Fruit fly (Drosophila melanogaster): Measurements from ENCODE around the gene CG32712.

The CG32712 gene

dm6 chrX:8433709-8434108, at the start of gene CG32712:
Gene CG32712, minus strand, starts transcription at chrX:8433809.
- TF ChIP-seq Myc (optimal IDR thresholded peaks at IDR 0.05), result no peak
- no peak for TF ChIP-seq insv (optimal IDR thresholded peaks at IDR 0.05)
- TF ChIP-seq Sin3A (optimal IDR thresholded peaks at IDR 0.05), result no peak
- no peak for TF ChIP-seq psq (optimal IDR thresholded peaks at IDR 0.05)
- TF ChIP-seq ttk (optimal IDR thresholded peaks at IDR 0.05), result no peak
- no peak for TF ChIP-seq h (optimal IDR thresholded peaks at IDR 0.05)

DNA sequence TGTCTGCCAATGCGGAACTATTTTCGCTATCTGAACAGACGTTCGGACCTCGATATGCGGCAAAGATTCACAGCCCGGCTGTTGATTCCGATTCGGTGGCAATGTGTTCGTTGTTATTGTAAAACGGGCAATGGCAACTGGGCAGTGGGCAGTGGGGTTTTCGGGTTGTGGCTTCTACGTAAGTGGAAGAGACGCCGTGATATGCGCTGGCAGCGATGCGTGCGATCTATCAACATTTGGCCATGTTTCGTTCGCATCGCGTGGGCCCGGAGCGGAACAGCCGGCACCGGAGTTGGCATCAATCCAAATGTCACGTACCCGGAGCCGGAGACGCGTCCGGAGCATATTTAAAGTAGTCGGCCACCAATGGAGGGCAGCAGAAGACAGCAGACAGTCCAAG, 47.9 kb upstream of the CG32712 start, which contains the start of gene Cp38:
Gene Cp38 (plus strand): TSS at position 376 of the 400 bp plus-strand sequence.
- TF ChIP-seq insv (optimal IDR thresholded peaks at IDR 0.05), result no peak
- no peak for TF ChIP-seq ttk (optimal IDR thresholded peaks at IDR 0.05)
- TF ChIP-seq Sin3A (optimal IDR thresholded peaks at IDR 0.05), result no peak
- TF ChIP-seq psq (optimal IDR thresholded peaks at IDR 0.05), result no peak
- TF ChIP-seq h (optimal IDR thresholded peaks at IDR 0.05), result no peak

- TF ChIP-seq Sin3A (optimal IDR thresholded peaks at IDR 0.05) (no peak), h (optimal IDR thresholded peaks at IDR 0.05) (no peak), psq (optimal IDR thresholded peaks at IDR 0.05) (no peak), ttk (optimal IDR thresholded peaks at IDR 0.05) (no peak), Myc (optimal IDR thresholded peaks at IDR 0.05) (no peak), insv (optimal IDR thresholded peaks at IDR 0.05) (no peak)
Observed at dm6 chrX:8479031-8479568, 45.5 kb upstream of the CG32712 start, which contains the start of gene Cp36. Gene Cp36, plus strand, starts transcription at chrX:8479319.

DNA sequence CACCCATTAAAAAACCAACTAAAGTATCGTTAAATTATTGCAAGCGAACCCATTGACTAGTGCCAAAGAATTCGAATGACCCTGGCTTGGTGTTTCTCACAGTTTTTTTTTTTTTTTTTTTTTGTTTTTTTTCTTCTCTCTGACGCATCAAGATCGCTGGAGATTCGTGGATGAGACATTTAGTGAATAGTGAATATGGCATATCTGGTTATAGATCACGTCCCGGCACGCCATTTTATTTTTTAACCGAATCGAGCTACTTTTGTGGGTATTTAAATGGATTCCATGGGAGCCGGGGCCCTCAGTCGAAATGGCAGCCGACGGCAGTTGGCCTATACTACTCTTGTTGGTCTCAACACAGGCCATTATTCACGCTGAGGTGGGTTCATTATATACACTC, 43.2 kb upstream of the CG32712 start, which contains the start of gene Cp7Fc:
Gene Cp7Fc (plus strand): TSS at position 301 of the 400 bp plus-strand sequence.
- TF ChIP-seq insv (optimal IDR thresholded peaks at IDR 0.05) (no peak), Sin3A (optimal IDR thresholded peaks at IDR 0.05) (no peak), h (optimal IDR thresholded peaks at IDR 0.05) (no peak)

DNA sequence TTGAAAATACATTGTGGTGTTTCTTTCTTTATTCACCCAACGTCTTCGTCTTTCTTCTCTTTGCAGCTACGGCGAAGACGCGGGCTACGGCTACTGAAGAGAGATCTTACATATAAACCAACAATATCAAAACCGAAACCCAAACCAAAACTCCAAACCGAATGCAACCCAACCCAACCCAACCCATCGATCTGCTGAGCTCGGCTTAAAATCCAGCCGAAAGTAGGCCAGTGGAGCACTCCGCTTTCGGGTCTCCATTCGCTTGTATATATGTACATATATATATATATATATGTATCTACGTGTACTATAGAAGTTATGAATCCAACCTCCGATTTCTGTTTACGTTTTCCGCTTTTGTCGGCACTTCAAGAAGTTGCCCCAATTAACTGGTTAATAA, 42.0 kb upstream of the CG32712 start:
- TF ChIP-seq h (optimal IDR thresholded peaks at IDR 0.05) (no peak), insv (optimal IDR thresholded peaks at IDR 0.05) (no peak), psq (optimal IDR thresholded peaks at IDR 0.05) (no peak), Myc (optimal IDR thresholded peaks at IDR 0.05) (no peak), Sin3A (optimal IDR thresholded peaks at IDR 0.05) (no peak), ttk (optimal IDR thresholded peaks at IDR 0.05) (no peak)

dm6 chrX:8473339-8473887, 39.8 kb upstream of the CG32712 start, which contains the start of gene Cp7Fb:
Gene Cp7Fb, plus strand, starts transcription at chrX:8473837.
- TF ChIP-seq Sin3A (optimal IDR thresholded peaks at IDR 0.05), result no peak
- TF ChIP-seq ttk (optimal IDR thresholded peaks at IDR 0.05), result no peak
- no peak for TF ChIP-seq Myc (optimal IDR thresholded peaks at IDR 0.05)
- no peak for TF ChIP-seq psq (optimal IDR thresholded peaks at IDR 0.05)
- TF ChIP-seq h (optimal IDR thresholded peaks at IDR 0.05), result no peak
- no peak for TF ChIP-seq insv (optimal IDR thresholded peaks at IDR 0.05)

dm6 chrX:8470588-8470987, 37.0 kb upstream of the CG32712 start, which contains the start of gene Cp7Fa:
Gene Cp7Fa, plus strand, starts transcription at chrX:8470888.
- TF ChIP-seq h (optimal IDR thresholded peaks at IDR 0.05) (no peak), ttk (optimal IDR thresholded peaks at IDR 0.05) (no peak), Myc (optimal IDR thresholded peaks at IDR 0.05) (no peak), Sin3A (optimal IDR thresholded peaks at IDR 0.05) (no peak), psq (optimal IDR thresholded peaks at IDR 0.05) (no peak), insv (optimal IDR thresholded peaks at IDR 0.05) (no peak)

DNA sequence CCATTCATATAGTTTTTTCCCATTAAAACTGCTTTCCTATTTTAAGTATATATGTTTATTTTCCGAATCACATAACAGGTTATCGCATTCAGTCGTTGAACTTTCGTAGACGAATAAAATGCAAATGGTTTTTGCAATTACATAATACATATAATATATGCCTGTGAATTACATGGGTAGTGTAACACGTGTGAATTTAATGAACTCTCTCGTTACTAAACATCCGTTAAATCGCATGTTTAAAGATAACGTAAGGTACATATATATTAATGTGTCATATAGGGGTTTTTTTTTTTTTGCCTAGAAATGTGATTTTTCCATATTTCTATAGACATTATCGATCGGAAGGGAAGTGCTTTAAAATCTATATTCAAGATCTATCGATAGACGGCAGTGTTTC, 36.0 kb upstream of the CG32712 start:
- TF ChIP-seq insv (optimal IDR thresholded peaks at IDR 0.05) (no peak), h (optimal IDR thresholded peaks at IDR 0.05) (no peak), ttk (optimal IDR thresholded peaks at IDR 0.05) (no peak)

dm6 chrX:8468962-8469459, 35.4 kb upstream of the CG32712 start, which contains the start of gene CG12116:
Gene CG12116, minus strand, starts transcription at chrX:8469012.
- TF ChIP-seq Myc (optimal IDR thresholded peaks at IDR 0.05) (no peak), insv (optimal IDR thresholded peaks at IDR 0.05) (no peak), ttk (optimal IDR thresholded peaks at IDR 0.05) (no peak), Sin3A (optimal IDR thresholded peaks at IDR 0.05) (no peak), h (optimal IDR thresholded peaks at IDR 0.05) (no peak), psq (optimal IDR thresholded peaks at IDR 0.05) (no peak)

DNA sequence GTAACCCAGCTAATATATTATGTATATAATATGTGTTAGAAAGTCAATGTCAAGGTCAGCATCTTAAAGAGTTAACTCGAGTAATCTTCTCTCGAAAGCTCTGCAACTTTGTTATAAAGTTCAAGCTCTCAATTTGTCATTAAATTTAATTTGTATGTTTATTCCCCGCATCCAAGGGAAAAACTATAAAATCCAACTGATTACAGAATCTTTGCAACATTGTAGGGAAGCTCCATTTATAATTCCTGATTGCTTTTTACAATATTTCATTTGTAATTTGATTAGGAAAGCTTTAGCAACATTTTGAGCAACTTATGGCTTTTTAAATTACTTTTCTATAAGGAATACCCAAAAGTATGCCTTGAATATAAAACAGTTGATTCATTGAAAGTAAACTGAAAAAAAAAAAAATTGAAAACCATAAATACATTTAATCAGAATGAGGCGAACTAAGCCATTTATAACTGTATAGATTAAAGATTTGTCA, 33.2 kb upstream of the CG32712 start:
- TF ChIP-seq Sin3A (optimal IDR thresholded peaks at IDR 0.05), result no peak
- no peak for TF ChIP-seq ttk (optimal IDR thresholded peaks at IDR 0.05)
- no peak for TF ChIP-seq h (optimal IDR thresholded peaks at IDR 0.05)
- no peak for TF ChIP-seq Myc (optimal IDR thresholded peaks at IDR 0.05)
- no peak for TF ChIP-seq psq (optimal IDR thresholded peaks at IDR 0.05)
- no peak for TF ChIP-seq insv (optimal IDR thresholded peaks at IDR 0.05)

DNA sequence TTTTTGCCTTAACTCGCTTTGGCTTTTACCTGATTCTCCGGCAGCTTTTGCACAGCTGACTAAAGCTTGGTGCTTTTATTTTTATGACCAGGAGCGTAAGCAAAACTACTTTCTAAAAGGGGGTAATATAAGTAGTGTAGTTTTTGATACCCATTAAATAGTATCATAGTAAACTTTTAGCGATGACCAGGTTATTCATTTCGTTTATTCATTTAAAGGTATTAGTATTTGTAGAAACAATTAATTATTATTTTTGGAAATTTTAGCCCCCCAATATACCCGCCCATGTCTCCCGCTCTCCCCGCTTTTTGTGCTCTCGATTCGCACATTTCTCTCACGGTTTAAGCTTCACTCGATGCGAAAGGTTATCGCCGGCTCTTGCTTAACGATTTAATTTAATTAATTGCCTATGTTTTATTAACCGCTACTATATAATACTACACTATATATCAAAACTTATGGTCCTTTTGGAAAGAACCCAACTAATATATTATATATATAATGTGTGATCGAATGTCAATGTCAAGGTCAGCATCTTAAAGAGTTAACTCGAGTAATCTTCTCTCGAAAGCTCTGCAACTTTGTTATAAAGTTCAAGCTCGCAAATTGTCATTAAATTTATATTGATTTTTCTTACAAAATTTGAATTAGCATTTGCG, 30.9 kb upstream of the CG32712 start, which contains the start of gene Sptr:
Gene Sptr (minus strand): TSS at position 61 of the 659 bp plus-strand sequence.
- no peak for TF ChIP-seq psq (optimal IDR thresholded peaks at IDR 0.05)
- TF ChIP-seq Myc (optimal IDR thresholded peaks at IDR 0.05), result no peak
- no peak for TF ChIP-seq Sin3A (optimal IDR thresholded peaks at IDR 0.05)
- TF ChIP-seq ttk (optimal IDR thresholded peaks at IDR 0.05), result no peak
- no peak for TF ChIP-seq insv (optimal IDR thresholded peaks at IDR 0.05)
- no peak for TF ChIP-seq h (optimal IDR thresholded peaks at IDR 0.05)

dm6 chrX:8461147-8461546, 27.5 kb upstream of the CG32712 start, which contains the start of gene Es2:
Gene Es2, plus strand, starts transcription at chrX:8461479.
- TF ChIP-seq insv (optimal IDR thresholded peaks at IDR 0.05) (no peak), h (optimal IDR thresholded peaks at IDR 0.05) (no peak), ttk (optimal IDR thresholded peaks at IDR 0.05) (no peak), Myc (optimal IDR thresholded peaks at IDR 0.05) (no peak), psq (optimal IDR thresholded peaks at IDR 0.05) (no peak), Sin3A (optimal IDR thresholded peaks at IDR 0.05) (no peak)

Data from Kc167 (cell line).